Worm (Caenorhabditis elegans) whole organism, L3 larva: Measurements from ENCODE around the gene pst-1.

Experiments used
- jun-1 ChIP-seq: fragments of 150-350 bp; optimal IDR thresholded peaks from 2 replicates; lab custom pipeline; 2014; ENCODE audit warnings: missing biosample characterization, missing genetic modification reagents, missing genetic modification characterization
- mdl-1 ChIP-seq: fragments of 150-350 bp; optimal IDR thresholded peaks from 2 replicates; lab custom pipeline; 2014; ENCODE audit warnings: missing biosample characterization, missing genetic modification characterization
- nhr-23 ChIP-seq: fragments of 150-350 bp; optimal IDR thresholded peaks from 2 replicates; lab custom pipeline; 2014; ENCODE audit warnings: missing biosample characterization, missing genetic modification reagents, missing genetic modification characterization

DNA sequence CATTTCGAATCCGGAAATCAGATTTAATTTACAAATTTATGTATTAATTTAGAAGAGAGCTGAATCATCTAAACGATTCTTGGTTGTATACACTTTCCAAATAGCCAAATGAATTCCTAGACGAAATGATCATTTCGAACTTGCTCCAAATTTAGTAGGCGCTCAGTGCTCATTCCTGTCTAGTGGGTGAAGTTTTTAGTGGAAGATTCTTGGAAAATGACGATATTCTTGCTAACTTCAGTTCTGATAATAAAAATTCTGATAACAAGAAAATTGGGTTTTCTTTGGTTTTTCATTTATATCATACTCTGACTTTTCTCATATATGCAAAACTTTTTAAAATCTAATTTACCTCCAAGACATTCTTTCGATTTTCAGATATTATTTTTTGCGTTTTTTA lies 21.5 kb upstream of the pst-1 start:
- TF ChIP-seq mdl-1 (tag; lab: Kevin White, UChicago), result no peak
- TF ChIP-seq nhr-23 (tag; lab: Kevin White, UChicago), result no peak
- TF ChIP-seq jun-1 (tag; lab: Kevin White, UChicago), result no peak
